Worm (Caenorhabditis elegans): ENCODE data around the gene Y81B9A.3.

DNA sequence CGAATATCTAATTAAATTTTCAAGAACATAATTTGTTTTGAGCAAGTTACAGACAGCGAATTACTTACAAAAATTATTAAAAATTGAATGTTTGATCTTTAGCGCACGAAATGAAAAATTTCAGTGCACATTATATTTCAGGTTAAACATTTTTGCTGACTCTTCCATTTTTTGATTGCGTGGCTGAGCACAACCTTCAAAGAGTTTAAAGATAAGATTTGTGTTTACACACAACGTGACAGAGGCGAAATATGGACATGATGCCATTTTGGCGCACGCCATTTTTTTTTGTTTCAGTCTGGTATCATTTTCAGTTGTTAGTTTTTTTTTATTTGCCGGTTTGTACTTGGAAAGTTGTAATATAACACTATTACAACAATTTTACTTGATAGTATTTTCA is 30.4 kb downstream of the Y81B9A.3 start:
- TF ChIP-seq fos-1 (tag; optimal IDR thresholded peaks at IDR 0.05) = no peak
- no peak for TF ChIP-seq unc-130 (GFP tag; optimal IDR thresholded peaks at IDR 0.05)
- TF ChIP-seq madf-5 (GFP tag; IDR thresholded peaks at IDR 0.05) = no peak
- no peak for TF ChIP-seq nhr-10 (tag; optimal IDR thresholded peaks at IDR 0.05)
- peak; percentile 88 for TF ChIP-seq pqm-1 (tag; optimal IDR thresholded peaks at IDR 0.05)
- no peak for TF ChIP-seq lin-13 (GFP tag; optimal IDR thresholded peaks at IDR 0.05)
